Worm (Caenorhabditis elegans): ENCODE results near the gene aman-2.

DNA sequence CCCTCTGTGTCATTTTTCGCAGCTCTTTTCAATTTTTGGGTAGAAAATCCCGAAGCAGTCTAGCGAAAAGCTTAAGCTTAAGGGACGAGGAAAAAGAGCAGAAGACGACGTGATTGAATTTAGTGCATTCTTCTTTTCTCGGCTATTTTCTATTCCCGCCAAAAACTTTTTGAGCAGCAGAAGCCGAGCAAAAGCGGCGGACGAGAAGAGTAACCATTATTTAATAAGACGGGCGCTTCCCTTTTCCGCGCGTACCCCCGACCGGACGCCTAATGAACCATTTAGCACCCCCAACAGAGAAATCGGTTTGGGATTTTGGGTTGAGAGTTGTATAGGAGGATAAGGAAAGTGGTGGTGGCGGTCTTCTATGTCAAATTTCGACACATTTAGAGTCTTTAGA lies 20.6 kb upstream of the aman-2 start:
- no peak for TF ChIP-seq snpc-4 (tag; optimal IDR thresholded peaks at IDR 0.05)
- TF ChIP-seq unc-62 (GFP tag; optimal IDR thresholded peaks at IDR 0.05), result no peak
- TF ChIP-seq ama-1 (optimal IDR thresholded peaks at IDR 0.05), result no peak
- TF ChIP-seq unc-39 (tag; optimal IDR thresholded peaks at IDR 0.05), result no peak
- no peak for TF ChIP-seq lin-15B (tag; optimal IDR thresholded peaks at IDR 0.05)
- TF ChIP-seq egl-27 (tag; optimal IDR thresholded peaks at IDR 0.05), result no peak
- TF ChIP-seq nhr-77 (tag; optimal IDR thresholded peaks at IDR 0.05), result no peak
